Worm (Caenorhabditis elegans) whole organism, young adult: ENCODE measurements around the gene Y39F10A.6.

Experiments used
- bed-1 ChIP-seq: fragments of 200-800 bp; sonication (Bioruptor generic); IDR thresholded peaks from 2 replicates; pipeline ENCODE4 v1.3.6; 2022; ENCODE audit warnings: missing genetic modification reagents, missing genetic modification characterization, missing compliant biosample characterization
- bed-2 ChIP-seq: fragments of 200-800 bp; sonication (Bioruptor generic); IDR thresholded peaks from 2 replicates; pipeline ENCODE4 v1.3.6; 2022; ENCODE audit warnings: missing genetic modification reagents, missing genetic modification characterization, missing compliant biosample characterization
- unc-130 ChIP-seq: sonication (generic microtip); optimal IDR thresholded peaks from 2 replicates; lab custom pipeline; 2016; ENCODE audit warnings: missing genetic modification reagents, missing genetic modification characterization, missing compliant biosample characterization
- unc-62 ChIP-seq: fragments of 150-350 bp; optimal IDR thresholded peaks from 2 replicates; lab custom pipeline; 2014; ENCODE audit warnings: missing biosample characterization, missing genetic modification reagents, missing genetic modification characterization

DNA sequence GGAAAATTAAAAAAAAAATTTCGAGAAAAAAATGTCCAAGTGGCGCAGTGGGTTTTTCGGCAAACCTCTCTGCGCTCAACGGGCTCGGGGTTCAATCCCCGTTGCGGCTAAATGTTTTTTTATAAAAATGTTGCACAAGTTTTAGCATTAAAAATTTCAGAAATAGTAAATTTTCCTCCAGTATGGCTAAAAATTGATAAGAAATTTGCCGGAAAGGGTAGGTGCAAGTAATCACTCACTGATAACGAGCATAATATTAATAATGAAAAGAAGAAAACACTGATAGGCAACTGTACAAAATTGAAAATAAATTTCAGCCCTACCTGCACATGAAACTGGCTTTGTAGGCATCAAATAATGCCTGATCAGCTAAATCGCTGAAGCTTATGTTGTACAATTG is 19.0 kb downstream of the Y39F10A.6 start:
- no peak for TF ChIP-seq bed-1 (GFP tag; lab: Robert Waterston, UW)
- no peak for TF ChIP-seq bed-2 (GFP tag; lab: Robert Waterston, UW)
- no peak for TF ChIP-seq unc-62 (GFP tag; lab: Kevin White, UChicago)
- TF ChIP-seq unc-130 (GFP tag; lab: Kevin White, UChicago): no peak
